Worm (Caenorhabditis elegans) whole organism, mixed stage, embryonic: Measurements from ENCODE around the gene F46H5.5.

Source experiments
- bed-3 ChIP-seq: fragments of 200-800 bp; sonication (Bioruptor generic); optimal IDR thresholded peaks from 3 replicates; lab custom pipeline; 2018; ENCODE audit warnings: mild to moderate bottlenecking, missing genetic modification characterization, moderate library complexity, missing compliant biosample characterization
- blmp-1 ChIP-seq: fragments of 150-350 bp; optimal IDR thresholded peaks from 2 replicates; lab custom pipeline; 2014; ENCODE audit warnings: missing biosample characterization, missing genetic modification characterization
- ceh-39 ChIP-seq: fragments of 150-350 bp; optimal IDR thresholded peaks from 2 replicates; lab custom pipeline; 2014; ENCODE audit warnings: missing biosample characterization, missing genetic modification characterization
- ceh-43 ChIP-seq: fragments of 200-800 bp; sonication (Bioruptor generic); optimal IDR thresholded peaks from 2 replicates; lab custom pipeline; 2018; ENCODE audit warnings: mild to moderate bottlenecking, missing genetic modification characterization, moderate library complexity, missing compliant biosample characterization
- ceh-83 ChIP-seq: fragments of 200-800 bp; sonication (Bioruptor generic); optimal IDR thresholded peaks from 2 replicates; lab custom pipeline; 2018; ENCODE audit warnings: mild to moderate bottlenecking, missing genetic modification characterization, missing compliant biosample characterization
- ces-1 ChIP-seq: fragments of 150-350 bp; optimal IDR thresholded peaks from 2 replicates; lab custom pipeline; 2014; ENCODE audit warnings: missing biosample characterization, missing genetic modification reagents, missing genetic modification characterization
- cnd-1 ChIP-seq: fragments of 200-800 bp; sonication (Bioruptor generic); optimal IDR thresholded peaks from 2 replicates; lab custom pipeline; 2018; ENCODE audit warnings: mild to moderate bottlenecking, missing genetic modification characterization, missing compliant biosample characterization
- drap-1 ChIP-seq: fragments of 200-800 bp; sonication (Bioruptor generic); optimal IDR thresholded peaks from 3 replicates; lab custom pipeline; 2018; ENCODE audit warnings: mild to moderate bottlenecking, missing genetic modification characterization, missing compliant biosample characterization
- elt-1 ChIP-seq: sonication (generic microtip); optimal IDR thresholded peaks from 2 replicates; lab custom pipeline; 2017; ENCODE audit warnings: missing genetic modification characterization, mild to moderate bottlenecking, missing compliant biosample characterization, antibody characterized with exemption, moderate library complexity, borderline replicate concordance; ENCODE audit not compliant: insufficient read depth
- elt-3 ChIP-seq: fragments of 150-350 bp; optimal IDR thresholded peaks from 2 replicates; lab custom pipeline; 2014; ENCODE audit warnings: missing biosample characterization, missing genetic modification characterization
- flh-1 ChIP-seq: fragments of 200-800 bp; sonication (Bioruptor generic); optimal IDR thresholded peaks from 2 replicates; lab custom pipeline; 2018; ENCODE audit warnings: mild to moderate bottlenecking, missing genetic modification characterization, moderate library complexity, missing compliant biosample characterization
- hlh-1 ChIP-seq: fragments of 150-350 bp; optimal IDR thresholded peaks from 2 replicates; lab custom pipeline; 2014; ENCODE audit warnings: missing biosample characterization, missing genetic modification reagents, missing genetic modification characterization
- lin-13 ChIP-seq: fragments of 150-350 bp; optimal IDR thresholded peaks from 2 replicates; lab custom pipeline; 2014; ENCODE audit warnings: missing biosample characterization, missing genetic modification characterization
- lin-32 ChIP-seq: fragments of 200-800 bp; sonication (Bioruptor generic); optimal IDR thresholded peaks from 2 replicates; lab custom pipeline; 2018; ENCODE audit warnings: mild to moderate bottlenecking, missing genetic modification characterization, missing compliant biosample characterization
- lsy-2 ChIP-seq: fragments of 150-350 bp; optimal IDR thresholded peaks from 2 replicates; lab custom pipeline; 2014; ENCODE audit warnings: missing biosample characterization, missing genetic modification characterization
- mab-5 ChIP-seq: fragments of 150-350 bp; optimal IDR thresholded peaks from 2 replicates; lab custom pipeline; 2014; ENCODE audit warnings: missing biosample characterization, missing genetic modification characterization
- mep-1 ChIP-seq: fragments of 150-350 bp; optimal IDR thresholded peaks from 2 replicates; lab custom pipeline; 2017; ENCODE audit warnings: missing biosample characterization, missing genetic modification reagents, missing genetic modification characterization, inconsistent platforms
- mls-2 ChIP-seq: sonication (generic microtip); optimal IDR thresholded peaks from 2 replicates; lab custom pipeline; 2016; ENCODE audit warnings: mild to moderate bottlenecking, missing genetic modification characterization, moderate library complexity, missing compliant biosample characterization
- nhr-12 ChIP-seq: fragments of 150-350 bp; optimal IDR thresholded peaks from 2 replicates; lab custom pipeline; 2014; ENCODE audit warnings: missing biosample characterization, missing genetic modification characterization
- nhr-2 ChIP-seq: fragments of 150-350 bp; optimal IDR thresholded peaks from 2 replicates; lab custom pipeline; 2014; ENCODE audit warnings: missing biosample characterization, missing genetic modification characterization
- nhr-237 ChIP-seq: fragments of 150-350 bp; optimal IDR thresholded peaks from 2 replicates; lab custom pipeline; 2014; ENCODE audit warnings: missing biosample characterization, missing genetic modification characterization
- nhr-76 ChIP-seq: sonication (generic microtip); optimal IDR thresholded peaks from 2 replicates; lab custom pipeline; 2017; ENCODE audit warnings: missing biosample characterization, missing genetic modification characterization
- pha-4 ChIP-seq: fragments of 150-350 bp; optimal IDR thresholded peaks from 2 replicates; lab custom pipeline; 2018; ENCODE audit warnings: missing biosample characterization, missing genetic modification reagents, missing genetic modification characterization
- sem-2 ChIP-seq: fragments of 200-800 bp; sonication (Bioruptor generic); optimal IDR thresholded peaks from 2 replicates; lab custom pipeline; 2018; ENCODE audit warnings: mild to moderate bottlenecking, missing genetic modification characterization, missing compliant biosample characterization
- sptf-1 ChIP-seq: sonication (generic microtip); optimal IDR thresholded peaks from 2 replicates; lab custom pipeline; 2017; ENCODE audit warnings: mild to moderate bottlenecking, missing genetic modification characterization, moderate library complexity, missing compliant biosample characterization
- unc-120 ChIP-seq: sonication (generic microtip); optimal IDR thresholded peaks from 2 replicates; lab custom pipeline; 2017; ENCODE audit warnings: missing genetic modification characterization, missing compliant biosample characterization; ENCODE audit not compliant: poor library complexity, severe bottlenecking
- unc-39 ChIP-seq: fragments of 150-350 bp; optimal IDR thresholded peaks from 2 replicates; lab custom pipeline; 2014; ENCODE audit warnings: missing biosample characterization, missing genetic modification characterization
- unc-62 ChIP-seq: fragments of 150-350 bp; optimal IDR thresholded peaks from 2 replicates; lab custom pipeline; 2014; ENCODE audit warnings: missing biosample characterization, missing genetic modification reagents, missing genetic modification characterization
- zip-8 ChIP-seq: fragments of 150-350 bp; optimal IDR thresholded peaks from 2 replicates; lab custom pipeline; 2014; ENCODE audit warnings: missing biosample characterization, missing genetic modification characterization
- ztf-11 ChIP-seq: fragments of 150-350 bp; optimal IDR thresholded peaks from 2 replicates; lab custom pipeline; 2014; ENCODE audit warnings: missing biosample characterization, missing genetic modification characterization

Gene F46H5.5

ce11 chrX:7296310-7296709 is 39.5 kb upstream of the F46H5.5 start:
- TF ChIP-seq lsy-2 = no peak
- TF ChIP-seq ztf-11 (tag; lab: Kevin White, UChicago) = no peak
- TF ChIP-seq unc-62 (GFP tag; lab: Kevin White, UChicago) = no peak
- no peak for TF ChIP-seq sem-2 (GFP tag; lab: Kevin White, UChicago)
- TF ChIP-seq pha-4 (tag; lab: Kevin White, UChicago) = no peak

ce11 chrX:7291810-7292209 is 35.0 kb upstream of the F46H5.5 start, which contains the start of gene lron-7:
Gene lron-7 (plus strand): TSS chrX:7292132.
- TF ChIP-seq mep-1 (tag; lab: Kevin White, UChicago) (no peak), drap-1 (GFP tag; lab: Kevin White, UChicago) (no peak), pha-4 (tag; lab: Kevin White, UChicago) (no peak), bed-3 (no peak), nhr-237 (tag; lab: Kevin White, UChicago) (no peak), ceh-43 (no peak), lin-13 (tag; lab: Kevin White, UChicago) (no peak), flh-1 (GFP tag; lab: Kevin White, UChicago) (no peak), hlh-1 (tag; lab: Kevin White, UChicago) (no peak), sptf-1 (tag; lab: Kevin White, UChicago) (no peak), unc-62 (GFP tag; lab: Kevin White, UChicago) (no peak), lin-32 (GFP tag; lab: Kevin White, UChicago) (no peak), elt-1 (tag; lab: Kevin White, UChicago) (no peak), zip-8 (tag; lab: Kevin White, UChicago) (no peak), unc-120 (tag; lab: Kevin White, UChicago) (no peak)

ce11 chrX:7290859-7291628 is 34.3 kb upstream of the F46H5.5 start:
- TF ChIP-seq ztf-11 (tag; lab: Kevin White, UChicago) = no peak
- TF ChIP-seq cnd-1 (tag; lab: Kevin White, UChicago) = no peak
- no peak for TF ChIP-seq ceh-83 (GFP tag; lab: Kevin White, UChicago)
- TF ChIP-seq unc-62 (GFP tag; lab: Kevin White, UChicago) = no peak
- no peak for TF ChIP-seq unc-120 (tag; lab: Kevin White, UChicago)
- TF ChIP-seq sptf-1 (tag; lab: Kevin White, UChicago) = no peak
- no peak for TF ChIP-seq flh-1 (GFP tag; lab: Kevin White, UChicago)
- TF ChIP-seq nhr-76 = no peak
- TF ChIP-seq blmp-1 = no peak
- TF ChIP-seq mep-1 (tag; lab: Kevin White, UChicago) = no peak
- TF ChIP-seq mab-5 (tag; lab: Kevin White, UChicago) = no peak
- TF ChIP-seq hlh-1 (tag; lab: Kevin White, UChicago) = no peak
- no peak for TF ChIP-seq lin-32 (GFP tag; lab: Kevin White, UChicago)
- TF ChIP-seq elt-3 (tag; lab: Kevin White, UChicago) = no peak
- TF ChIP-seq pha-4 (tag; lab: Kevin White, UChicago) = no peak
- TF ChIP-seq unc-39 (tag; lab: Kevin White, UChicago) = no peak
- no peak for TF ChIP-seq sem-2 (GFP tag; lab: Kevin White, UChicago)
- no peak for TF ChIP-seq nhr-237 (tag; lab: Kevin White, UChicago)
- no peak for TF ChIP-seq drap-1 (GFP tag; lab: Kevin White, UChicago)

DNA sequence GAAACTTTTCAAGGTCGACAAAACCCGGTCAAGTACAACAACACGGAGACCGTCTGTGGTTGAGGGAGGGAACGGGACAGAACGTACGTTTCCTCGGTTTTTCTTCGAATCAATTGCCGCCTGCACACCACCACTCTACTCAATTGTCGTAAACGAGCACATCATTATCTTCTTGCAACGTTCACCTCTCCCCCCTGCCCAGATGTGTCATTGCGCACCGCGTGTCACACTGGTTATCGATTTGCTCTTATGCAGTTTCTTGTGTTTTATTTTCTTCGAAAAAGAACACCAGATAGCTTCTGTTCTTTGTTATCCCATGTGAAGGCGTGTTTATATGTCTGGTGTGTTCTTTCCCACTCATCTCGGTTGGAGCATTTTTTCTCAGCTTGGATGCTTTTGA is 32.8 kb upstream of the F46H5.5 start:
- TF ChIP-seq ces-1 (GFP tag; lab: Kevin White, UChicago) = peak; percentile 6
- peak; percentile 3 for TF ChIP-seq ceh-39 (tag; lab: Kevin White, UChicago)
- TF ChIP-seq unc-39 (tag; lab: Kevin White, UChicago) = peak; percentile 4
- no peak for TF ChIP-seq nhr-12

DNA sequence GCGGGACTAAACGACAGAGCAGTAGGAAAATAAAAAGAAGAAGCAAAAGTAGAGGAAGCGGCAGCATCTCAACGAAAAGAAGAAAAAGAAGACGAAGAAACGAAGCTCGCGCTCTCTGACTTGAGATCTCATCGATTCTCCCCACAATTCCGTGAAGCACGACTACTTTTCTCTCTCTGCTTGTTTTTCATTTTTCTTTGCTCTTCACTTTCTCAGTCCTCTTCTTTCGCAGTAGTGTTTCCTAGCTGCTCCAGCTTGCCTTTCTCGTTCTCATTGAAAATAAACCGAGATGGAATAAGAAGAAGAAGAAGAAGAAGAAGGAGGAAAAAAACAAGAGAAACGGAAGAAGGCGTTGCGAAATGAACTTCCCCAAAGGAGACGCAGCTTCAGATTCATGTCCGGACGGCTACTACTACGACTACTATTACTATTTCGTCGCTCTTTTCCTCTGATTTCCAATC is 28.0 kb upstream of the F46H5.5 start:
- TF ChIP-seq nhr-237 (tag; lab: Kevin White, UChicago) (no peak), nhr-2 (tag; lab: Kevin White, UChicago) (no peak), ztf-11 (tag; lab: Kevin White, UChicago) (no peak), mls-2 (tag; lab: Kevin White, UChicago) (no peak), ces-1 (GFP tag; lab: Kevin White, UChicago) (peak; percentile 69), unc-39 (tag; lab: Kevin White, UChicago) (peak; percentile 60)
- TF ChIP-seq, all 35 proteins: peak for 2
